Fruit fly (Drosophila melanogaster): ENCODE results near the gene ZC3H3.

Gene ZC3H3

dm6 chr3L:8544710-8545109, 35.1 kb upstream of the ZC3H3 start, which contains the start of gene rhea (continued):
- peak; percentile 13 for TF ChIP-seq CG15269 (tag; optimal IDR thresholded peaks at IDR 0.05)
- no peak for TF ChIP-seq CG6765 (GFP tag; optimal IDR thresholded peaks at IDR 0.05)
- no peak for TF ChIP-seq pho (GFP tag; optimal IDR thresholded peaks at IDR 0.05)
- TF ChIP-seq slp2 (GFP tag; optimal IDR thresholded peaks at IDR 0.05), result no peak
- no peak for TF ChIP-seq tll (GFP tag; optimal IDR thresholded peaks at IDR 0.05)
- no peak for TF ChIP-seq Atf-2 (GFP tag; optimal IDR thresholded peaks at IDR 0.05)
- TF ChIP-seq CG4820 (GFP tag; optimal IDR thresholded peaks at IDR 0.05), result peak; percentile 19
- peak; percentile 18 for TF ChIP-seq az2 (GFP tag; optimal IDR thresholded peaks at IDR 0.05)
- TF ChIP-seq lbe (GFP tag; optimal IDR thresholded peaks at IDR 0.05), result peak; percentile 53
- TF ChIP-seq Spps (tag; optimal IDR thresholded peaks at IDR 0.05), result no peak
- no peak for TF ChIP-seq Taf1 (GFP tag; IDR thresholded peaks at IDR 0.05)
- TF ChIP-seq ERR (GFP tag; optimal IDR thresholded peaks at IDR 0.05), result no peak
- no peak for TF ChIP-seq mam (GFP tag; optimal IDR thresholded peaks at IDR 0.05)
- TF ChIP-seq Nf-YB (GFP tag; optimal IDR thresholded peaks at IDR 0.05), result peak; percentile 16
- TF ChIP-seq CG18619 (GFP tag; optimal IDR thresholded peaks at IDR 0.05), result no peak
- no peak for TF ChIP-seq en (GFP tag; optimal IDR thresholded peaks at IDR 0.05)
- peak; percentile 28 for TF ChIP-seq CTCF (GFP tag; optimal IDR thresholded peaks at IDR 0.05)
- TF ChIP-seq ato (GFP tag; IDR thresholded peaks at IDR 0.05; ENCODE audit: partially characterized antibody), result no peak
- no peak for TF ChIP-seq Deaf1 (tag; optimal IDR thresholded peaks at IDR 0.05)
- no peak for TF ChIP-seq Kr (GFP tag; optimal IDR thresholded peaks at IDR 0.05)
- no peak for TF ChIP-seq klu (GFP tag; IDR thresholded peaks at IDR 0.05)
- no peak for TF ChIP-seq CG10431 (GFP tag; optimal IDR thresholded peaks at IDR 0.05)
- no peak for TF ChIP-seq ind (GFP tag; optimal IDR thresholded peaks at IDR 0.05)
- no peak for TF ChIP-seq H2.0 (GFP tag; IDR thresholded peaks at IDR 0.05)
- no peak for TF ChIP-seq CG16779 (GFP tag; IDR thresholded peaks at IDR 0.05)
- TF ChIP-seq CG10321 (GFP tag; IDR thresholded peaks at IDR 0.05), result no peak
- TF ChIP-seq mirr (GFP tag; optimal IDR thresholded peaks at IDR 0.05), result no peak
- TF ChIP-seq CG9932 (GFP tag; IDR thresholded peaks at IDR 0.05), result no peak
- TF ChIP-seq CG7839 (tag; optimal IDR thresholded peaks at IDR 0.05), result no peak
- TF ChIP-seq Hey (tag; optimal IDR thresholded peaks at IDR 0.05), result no peak
- TF ChIP-seq bab2 (GFP tag; optimal IDR thresholded peaks at IDR 0.05), result no peak
- TF ChIP-seq sd (tag; optimal IDR thresholded peaks at IDR 0.05), result no peak
- TF ChIP-seq Side (GFP tag; optimal IDR thresholded peaks at IDR 0.05), result no peak
- peak; percentile 18 for TF ChIP-seq Sox102F (GFP tag; optimal IDR thresholded peaks at IDR 0.05)
- no peak for TF ChIP-seq CG12104 (GFP tag; optimal IDR thresholded peaks at IDR 0.05)
- no peak for TF ChIP-seq fd3F (GFP tag; optimal IDR thresholded peaks at IDR 0.05)
- no peak for TF ChIP-seq vfl (GFP tag; optimal IDR thresholded peaks at IDR 0.05)
- no peak for TF ChIP-seq CG15073 (GFP tag; optimal IDR thresholded peaks at IDR 0.05)
- no peak for TF ChIP-seq CG31388 (GFP tag; optimal IDR thresholded peaks at IDR 0.05)
- TF ChIP-seq CG2202 (tag; optimal IDR thresholded peaks at IDR 0.05), result no peak
- peak; percentile 53 for TF ChIP-seq tin (GFP tag; optimal IDR thresholded peaks at IDR 0.05)
- TF ChIP-seq cg (GFP tag; optimal IDR thresholded peaks at IDR 0.05), result no peak
- TF ChIP-seq dan (GFP tag; IDR thresholded peaks at IDR 0.05), result no peak
- no peak for TF ChIP-seq sisA (GFP tag; IDR thresholded peaks at IDR 0.05)
- TF ChIP-seq exex (tag; optimal IDR thresholded peaks at IDR 0.05), result no peak
- TF ChIP-seq NC2β (GFP tag; optimal IDR thresholded peaks at IDR 0.05), result no peak
- no peak for TF ChIP-seq fu2 (GFP tag; optimal IDR thresholded peaks at IDR 0.05)
- TF ChIP-seq ci (GFP tag; IDR thresholded peaks at IDR 0.05), result no peak
- TF ChIP-seq Mad (GFP tag; optimal IDR thresholded peaks at IDR 0.05), result no peak
- peak; percentile 90 for TF ChIP-seq Dll (GFP tag; IDR thresholded peaks at IDR 0.05; ENCODE audit: partially characterized antibody)
- TF ChIP-seq run (tag; optimal IDR thresholded peaks at IDR 0.05), result no peak
- TF ChIP-seq CG15479 (GFP tag; optimal IDR thresholded peaks at IDR 0.05), result no peak
- TF ChIP-seq Ptx1 (GFP tag; IDR thresholded peaks at IDR 0.05), result 0 out of 2 replicates have a peak, but pooled peaks have one; percentile 10
